Worm (Caenorhabditis elegans): ENCODE measurements around the gene arid-1.
"Not testable (repeated sequence)": the region's sequence is repeated elsewhere in the genome, so short reads cannot be mapped to it uniquely, and the experiment has no call there.

ce11 chrV:212687-213086 lies 26.7 kb downstream of the arid-1 start, which contains the start of gene DC2.5:
- TF ChIP-seq R02D3.7 (tag; optimal IDR thresholded peaks at IDR 0.05); ama-1 (optimal IDR thresholded peaks at IDR 0.05); ceh-28 (tag; optimal IDR thresholded peaks at IDR 0.05): not testable (repeated sequence)

Measured in whole organism, L3 larva.